Worm (Caenorhabditis elegans) whole organism, L1 larva: ENCODE measurements around the gene ldh-1.

Experiments used
- C34B4.2 ChIP-seq: sonication (generic microtip); optimal IDR thresholded peaks from 2 replicates; lab custom pipeline; 2017; ENCODE audit warnings: mild to moderate bottlenecking, missing genetic modification characterization, missing compliant biosample characterization
- F16B12.6 ChIP-seq: fragments of 150-350 bp; optimal IDR thresholded peaks from 2 replicates; lab custom pipeline; 2014; ENCODE audit warnings: missing biosample characterization, missing genetic modification characterization
- Y116A8C.19 ChIP-seq: sonication (generic microtip); optimal IDR thresholded peaks from 2 replicates; lab custom pipeline; 2016; ENCODE audit warnings: missing compliant biosample characterization, missing genetic modification characterization, borderline replicate concordance
- aha-1 ChIP-seq: fragments of 150-350 bp; optimal IDR thresholded peaks from 2 replicates; lab custom pipeline; 2014; ENCODE audit warnings: missing biosample characterization, missing genetic modification characterization
- alr-1 ChIP-seq: fragments of 200-800 bp; sonication (Bioruptor generic); optimal IDR thresholded peaks from 2 replicates; lab custom pipeline; 2018; ENCODE audit warnings: borderline replicate concordance, mild to moderate bottlenecking, missing genetic modification characterization, missing compliant biosample characterization
- ceh-63 ChIP-seq: fragments of 200-800 bp; sonication (Bioruptor generic); optimal IDR thresholded peaks from 2 replicates; lab custom pipeline; 2018; ENCODE audit warnings: mild to moderate bottlenecking, missing genetic modification characterization, missing compliant biosample characterization
- ceh-88 ChIP-seq: fragments of 200-800 bp; sonication (Bioruptor generic); IDR thresholded peaks from 2 replicates; pipeline ENCODE4 v1.3.6; 2022; ENCODE audit warnings: missing genetic modification characterization, missing compliant biosample characterization
- ceh-90 ChIP-seq: sonication (generic microtip); optimal IDR thresholded peaks from 2 replicates; lab custom pipeline; 2016; ENCODE audit warnings: missing genetic modification characterization, missing compliant biosample characterization
- dpl-1 ChIP-seq, 3 experiments: fragments of 150-350 bp in 2 of 3; sonication (generic microtip) in 1 of 3; optimal IDR thresholded peaks; 2 replicates each; lab custom pipeline; 2014 to 2017; ENCODE audit warnings: missing biosample characterization in 3 of 3, missing genetic modification characterization in 3 of 3, missing genetic modification reagents in 3 of 3
- egl-13 ChIP-seq: sonication (generic microtip); optimal IDR thresholded peaks from 2 replicates; lab custom pipeline; 2016; ENCODE audit warnings: missing genotype, missing genetic modification reagents, missing genetic modification characterization, missing compliant biosample characterization
- egl-27 ChIP-seq, 2 experiments: fragments of 150-350 bp in 1 of 2; sonication (generic microtip); optimal IDR thresholded peaks; 3 replicates each; lab custom pipeline; 2017 to 2018; ENCODE audit warnings: missing biosample characterization in 2 of 2, missing genetic modification characterization in 2 of 2, missing genetic modification reagents in 2 of 2
- elt-3 ChIP-seq, 6 experiments: fragments of 150-350 bp in 1 of 6; sonication (generic microtip); optimal IDR thresholded peaks; 2 replicates each; lab custom pipeline; 2017 to 2018; ENCODE audit warnings: missing biosample characterization in 6 of 6, missing genetic modification characterization in 6 of 6, inconsistent platforms in 1 of 6
- ets-5 ChIP-seq: fragments of 200-800 bp; sonication (Bioruptor generic); IDR thresholded peaks from 2 replicates; pipeline ENCODE4 v1.3.6; 2022; ENCODE audit warnings: missing genetic modification characterization, missing compliant biosample characterization
- fkh-10 ChIP-seq: sonication (generic microtip); optimal IDR thresholded peaks from 2 replicates; lab custom pipeline; 2017; ENCODE audit warnings: missing biosample characterization, missing genetic modification reagents, missing genetic modification characterization
- fkh-4 ChIP-seq: sonication (generic microtip); optimal IDR thresholded peaks from 2 replicates; lab custom pipeline; 2016; ENCODE audit warnings: missing compliant biosample characterization, missing genetic modification characterization, borderline replicate concordance
- fos-1 ChIP-seq: fragments of 150-350 bp; optimal IDR thresholded peaks from 2 replicates; lab custom pipeline; 2014; ENCODE audit warnings: missing biosample characterization, missing genetic modification characterization
- grh-1 ChIP-seq: fragments of 200-800 bp; sonication (Bioruptor generic); IDR thresholded peaks from 2 replicates; pipeline ENCODE4 v1.3.6; 2022; ENCODE audit warnings: missing genetic modification reagents, missing genetic modification characterization, missing compliant biosample characterization
- irx-1 ChIP-seq: sonication (generic microtip); optimal IDR thresholded peaks from 2 replicates; lab custom pipeline; 2016; ENCODE audit warnings: missing genetic modification characterization, missing compliant biosample characterization
- isw-1 ChIP-seq: fragments of 200-800 bp; sonication (Bioruptor generic); IDR thresholded peaks from 2 replicates; pipeline ENCODE4 v1.3.6; 2022; ENCODE audit warnings: missing genetic modification characterization, missing compliant biosample characterization
- jun-1 ChIP-seq: fragments of 150-350 bp; optimal IDR thresholded peaks from 2 replicates; lab custom pipeline; 2014; ENCODE audit warnings: missing biosample characterization, missing genetic modification reagents, missing genetic modification characterization
- lin-14 ChIP-seq: fragments of 200-800 bp; sonication (Bioruptor generic); optimal IDR thresholded peaks from 2 replicates; lab custom pipeline; 2018; ENCODE audit warnings: mild to moderate bottlenecking, missing genetic modification characterization, moderate library complexity, missing compliant biosample characterization
- lin-35 ChIP-seq, 2 experiments: fragments of 150-350 bp; optimal IDR thresholded peaks; 2 replicates each; lab custom pipeline; 2014; ENCODE audit warnings: missing biosample characterization in 2 of 2, missing genetic modification characterization in 2 of 2, missing genetic modification reagents in 2 of 2
- lsy-2 ChIP-seq, 2 experiments: fragments of 150-350 bp; optimal IDR thresholded peaks; 2 replicates each; lab custom pipeline; 2014; ENCODE audit warnings: missing biosample characterization in 2 of 2, missing genetic modification characterization in 2 of 2
- mab-9 ChIP-seq: fragments of 200-800 bp; sonication (Bioruptor generic); IDR thresholded peaks from 2 replicates; pipeline ENCODE4 v1.3.6; 2022; ENCODE audit warnings: missing genetic modification reagents, missing genetic modification characterization, missing compliant biosample characterization
- nhr-11 ChIP-seq: fragments of 150-350 bp; optimal IDR thresholded peaks from 2 replicates; lab custom pipeline; 2014; ENCODE audit warnings: missing biosample characterization, missing genetic modification characterization
- nhr-20 ChIP-seq: sonication (generic microtip); optimal IDR thresholded peaks from 2 replicates; lab custom pipeline; 2016; ENCODE audit warnings: mild to moderate bottlenecking, missing genetic modification characterization, missing compliant biosample characterization
- nhr-28 ChIP-seq: fragments of 150-350 bp; optimal IDR thresholded peaks from 2 replicates; lab custom pipeline; 2014; ENCODE audit warnings: missing biosample characterization, missing genetic modification characterization
- nhr-47 ChIP-seq: sonication (generic microtip); optimal IDR thresholded peaks from 2 replicates; lab custom pipeline; 2016; ENCODE audit warnings: mild to moderate bottlenecking, missing genetic modification characterization, moderate library complexity, missing compliant biosample characterization
- nhr-71 ChIP-seq: sonication (generic microtip); optimal IDR thresholded peaks from 2 replicates; lab custom pipeline; 2016; ENCODE audit warnings: mild to moderate bottlenecking, missing genetic modification characterization, moderate library complexity, missing compliant biosample characterization
- nhr-76 ChIP-seq: sonication (generic microtip); optimal IDR thresholded peaks from 2 replicates; lab custom pipeline; 2017; ENCODE audit warnings: missing biosample characterization, missing genetic modification characterization
- nhr-77 ChIP-seq: fragments of 150-350 bp; optimal IDR thresholded peaks from 2 replicates; lab custom pipeline; 2014; ENCODE audit warnings: missing biosample characterization, missing genetic modification characterization
- pag-3 ChIP-seq: sonication (generic microtip); optimal IDR thresholded peaks from 2 replicates; lab custom pipeline; 2017; ENCODE audit warnings: missing genetic modification characterization, mild to moderate bottlenecking, missing compliant biosample characterization, antibody characterized with exemption, borderline replicate concordance; ENCODE audit not compliant: insufficient read depth
- pax-3 ChIP-seq: fragments of 200-800 bp; sonication (Bioruptor generic); optimal IDR thresholded peaks from 2 replicates; lab custom pipeline; 2018; ENCODE audit warnings: mild to moderate bottlenecking, missing genetic modification characterization, moderate library complexity, missing compliant biosample characterization
- pqm-1 ChIP-seq: sonication (generic microtip); optimal IDR thresholded peaks from 3 replicates; lab custom pipeline; 2017; ENCODE audit warnings: missing biosample characterization, missing genetic modification characterization
- rnt-1 ChIP-seq: sonication (generic microtip); optimal IDR thresholded peaks from 2 replicates; lab custom pipeline; 2016; ENCODE audit warnings: mild to moderate bottlenecking, missing genetic modification characterization, moderate library complexity, missing compliant biosample characterization
- skn-1 ChIP-seq: fragments of 150-350 bp; optimal IDR thresholded peaks from 2 replicates; lab custom pipeline; 2014; ENCODE audit warnings: missing biosample characterization, missing genetic modification characterization
- sox-4 ChIP-seq: sonication (generic microtip); optimal IDR thresholded peaks from 2 replicates; lab custom pipeline; 2016; ENCODE audit warnings: missing genetic modification characterization, missing compliant biosample characterization
- sptf-1 ChIP-seq: fragments of 150-350 bp; optimal IDR thresholded peaks from 2 replicates; lab custom pipeline; 2014; ENCODE audit warnings: missing biosample characterization, missing genetic modification characterization
- sup-37 ChIP-seq: fragments of 200-800 bp; sonication (Bioruptor generic); optimal IDR thresholded peaks from 2 replicates; lab custom pipeline; 2018; ENCODE audit warnings: mild to moderate bottlenecking, missing genetic modification characterization, missing compliant biosample characterization
- tbx-2 ChIP-seq: sonication (generic microtip); optimal IDR thresholded peaks from 2 replicates; lab custom pipeline; 2016; ENCODE audit warnings: missing genetic modification characterization, missing compliant biosample characterization
- tlp-1 ChIP-seq: fragments of 150-350 bp; optimal IDR thresholded peaks from 2 replicates; lab custom pipeline; 2014; ENCODE audit warnings: missing biosample characterization, missing genetic modification characterization
- unc-130 ChIP-seq: fragments of 150-350 bp; optimal IDR thresholded peaks from 2 replicates; lab custom pipeline; 2017; ENCODE audit warnings: missing biosample characterization, missing genetic modification characterization, inconsistent platforms
- unc-30 ChIP-seq: sonication (generic microtip); optimal IDR thresholded peaks from 2 replicates; lab custom pipeline; 2017; ENCODE audit warnings: missing biosample characterization, missing genetic modification characterization
- unc-62 ChIP-seq: fragments of 150-350 bp; optimal IDR thresholded peaks from 2 replicates; lab custom pipeline; 2014; ENCODE audit warnings: missing biosample characterization, missing genetic modification reagents, missing genetic modification characterization
- xbp-1 ChIP-seq: sonication (generic microtip); optimal IDR thresholded peaks from 2 replicates; lab custom pipeline; 2016; ENCODE audit warnings: missing genetic modification characterization, missing compliant biosample characterization
- zag-1 ChIP-seq: fragments of 150-350 bp; optimal IDR thresholded peaks from 2 replicates; lab custom pipeline; 2014; ENCODE audit warnings: missing biosample characterization, missing genetic modification characterization
- ztf-11 ChIP-seq, 2 experiments: sonication (generic microtip); optimal IDR thresholded peaks; 2 replicates each; lab custom pipeline; 2016 to 2017; ENCODE audit warnings: missing genetic modification characterization in 2 of 2, missing biosample characterization in 1 of 2, missing compliant biosample characterization in 1 of 2

The ldh-1 gene

DNA sequence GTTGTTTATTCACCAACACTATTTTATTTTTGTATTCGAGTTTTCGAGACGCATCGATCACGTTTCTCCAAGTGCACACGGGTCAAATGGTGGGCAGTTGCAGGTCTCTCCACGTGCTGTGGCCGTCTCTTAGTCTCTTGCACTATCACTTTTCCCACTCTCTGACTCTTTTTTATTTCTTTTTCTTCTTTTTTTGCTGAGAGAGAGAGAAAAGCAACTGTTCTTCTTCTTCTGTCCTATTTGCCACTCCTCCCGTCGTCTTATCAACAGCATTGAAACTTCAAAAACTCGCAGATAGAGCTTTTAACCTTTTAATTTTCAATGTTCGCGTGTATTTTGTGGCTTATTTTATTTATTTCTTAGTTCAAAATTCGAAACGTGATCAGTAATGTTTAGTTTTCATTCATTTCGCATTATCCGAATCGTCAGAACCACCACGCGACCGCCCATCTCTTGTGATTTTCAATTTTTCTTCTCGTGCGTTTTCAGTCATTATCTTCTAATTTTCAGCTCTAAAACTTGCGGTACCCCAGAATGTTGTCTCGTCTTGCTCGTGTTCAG is 4.6 kb downstream of the ldh-1 start, which contains the start of gene alh-8 (continued):
- TF ChIP-seq nhr-20 (tag; lab: Kevin White, UChicago), result peak; percentile 76
- TF ChIP-seq mab-9 (GFP tag; lab: Robert Waterston, UW), result no peak
- TF ChIP-seq egl-13 (tag; lab: Kevin White, UChicago), result no peak
- no peak for TF ChIP-seq nhr-11 (tag; lab: Kevin White, UChicago)
- no peak for TF ChIP-seq sox-4 (tag; lab: Kevin White, UChicago)
- TF ChIP-seq pax-3, result no peak
- peak; percentile 78 for TF ChIP-seq rnt-1
- TF ChIP-seq ceh-63 (GFP tag; lab: Kevin White, UChicago), result no peak
- no peak for TF ChIP-seq irx-1 (tag; lab: Kevin White, UChicago)
- no peak for TF ChIP-seq sup-37 (GFP tag; lab: Kevin White, UChicago)
- no peak for TF ChIP-seq ztf-11 (tag; optimal IDR thresholded peaks at IDR 0.05; lab: Kevin White, UChicago)
- TF ChIP-seq pqm-1 (tag; lab: Kevin White, UChicago), result no peak
- TF ChIP-seq nhr-76 (tag; lab: Kevin White, UChicago), result no peak
- no peak for TF ChIP-seq egl-27 (tag; optimal IDR thresholded peaks at IDR 0.05; lab: Kevin White, UChicago)
- no peak for TF ChIP-seq ceh-90 (tag; lab: Kevin White, UChicago)
- no peak for TF ChIP-seq unc-30 (tag; lab: Kevin White, UChicago)
- TF ChIP-seq unc-62, result no peak
- TF ChIP-seq ets-5 (GFP tag; lab: Robert Waterston, UW), result no peak
- TF ChIP-seq nhr-47 (tag; lab: Kevin White, UChicago), result peak; percentile 24
- peak; percentile 86 for TF ChIP-seq lin-14 (GFP tag; lab: Kevin White, UChicago)
- no peak for TF ChIP-seq jun-1
- TF ChIP-seq nhr-71, result peak; percentile 86
- no peak for TF ChIP-seq F16B12.6 (tag; lab: Kevin White, UChicago)
- no peak for TF ChIP-seq grh-1
- TF ChIP-seq zag-1 (tag; lab: Kevin White, UChicago), result no peak
- TF ChIP-seq fos-1 (tag; lab: Kevin White, UChicago), result peak; percentile 20
- TF ChIP-seq alr-1, result no peak
- no peak for TF ChIP-seq C34B4.2
- peak; percentile 46 for TF ChIP-seq unc-130
- no peak for TF ChIP-seq fkh-4 (tag; lab: Kevin White, UChicago)
- TF ChIP-seq tlp-1, result no peak
- no peak for TF ChIP-seq nhr-28 (tag; lab: Kevin White, UChicago)
- TF ChIP-seq dpl-1 (GFP tag; optimal IDR thresholded peaks at IDR 0.05; lab: Kevin White, UChicago), result peak in 2 of 3 experiments; percentile 22 to 38
- peak in 2 of 6 experiments; percentile 1 to 15 for TF ChIP-seq elt-3 (tag; optimal IDR thresholded peaks at IDR 0.05; lab: Kevin White, UChicago)
- no peak for TF ChIP-seq nhr-77 (tag; lab: Kevin White, UChicago)
- peak; percentile 29 for TF ChIP-seq xbp-1 (tag; lab: Kevin White, UChicago)
- TF ChIP-seq lsy-2 (tag; optimal IDR thresholded peaks at IDR 0.05; lab: Kevin White, UChicago), result peak; percentile 45 to 72
- TF ChIP-seq ceh-88 (GFP tag; lab: Robert Waterston, UW), result no peak
- TF ChIP-seq pag-3 (tag; lab: Kevin White, UChicago), result peak; percentile 40
- TF ChIP-seq lin-35 (GFP tag; optimal IDR thresholded peaks at IDR 0.05; lab: Kevin White, UChicago), result peak; percentile 38 to 68
- TF ChIP-seq Y116A8C.19 (tag; lab: Kevin White, UChicago), result no peak
- TF ChIP-seq aha-1, result no peak
- peak; percentile 29 for TF ChIP-seq skn-1
- no peak for TF ChIP-seq sptf-1 (tag; lab: Kevin White, UChicago)
- no peak for TF ChIP-seq fkh-10 (GFP tag; lab: Kevin White, UChicago)
- no peak for TF ChIP-seq isw-1 (GFP tag; lab: Robert Waterston, UW)
- peak; percentile 47 for TF ChIP-seq tbx-2 (tag; lab: Kevin White, UChicago)
